Fruit fly (Drosophila melanogaster) whole organism, pupa: ENCODE measurements around the gene CG14968.

Source experiments
- CG10348 ChIP-seq: fragments of 200-800 bp; sonication (Bioruptor generic); IDR thresholded peaks from 2 replicates; pipeline ENCODE4 v1.3.6; 2022; ENCODE audit warnings: missing biosample characterization, missing genetic modification characterization
- CG12605 ChIP-seq: fragments of 200-800 bp; sonication (Bioruptor generic); IDR thresholded peaks from 2 replicates; pipeline ENCODE4 v1.3.6; 2022; ENCODE audit warnings: missing biosample characterization, missing genetic modification characterization
- CG14655 ChIP-seq: fragments of 200-800 bp; sonication (Bioruptor generic); optimal IDR thresholded peaks from 3 replicates; lab custom pipeline; 2017; ENCODE audit warnings: mild to moderate bottlenecking, missing biosample characterization, missing genetic modification reagents, missing genetic modification characterization
- CG17806 ChIP-seq: fragments of 200-800 bp; sonication (Bioruptor generic); optimal IDR thresholded peaks from 2 replicates; lab custom pipeline; 2018; ENCODE audit warnings: missing biosample characterization, mild to moderate bottlenecking, missing genetic modification characterization, moderate library complexity
- CG34367 ChIP-seq: fragments of 200-800 bp; sonication (Bioruptor generic); optimal IDR thresholded peaks from 2 replicates; lab custom pipeline; 2018; ENCODE audit warnings: missing biosample characterization, mild to moderate bottlenecking, missing genetic modification characterization
- CG8159 ChIP-seq: fragments of 200-800 bp; sonication (Bioruptor generic); optimal IDR thresholded peaks from 3 replicates; lab custom pipeline; 2018; ENCODE audit warnings: missing biosample characterization, mild to moderate bottlenecking, missing genetic modification characterization, moderate library complexity
- CG8301 ChIP-seq: fragments of 200-800 bp; sonication (Bioruptor generic); optimal IDR thresholded peaks from 2 replicates; lab custom pipeline; 2018; ENCODE audit warnings: missing biosample characterization, mild to moderate bottlenecking, missing genetic modification characterization
- EcR ChIP-seq: fragments of 200-800 bp; sonication (Bioruptor generic); optimal IDR thresholded peaks from 3 replicates; lab custom pipeline; 2019; ENCODE audit warnings: missing biosample characterization, missing genetic modification characterization, mild to moderate bottlenecking, moderate library complexity, missing genetic modification reagents
- Ets98B ChIP-seq: fragments of 200-800 bp; sonication (Bioruptor generic); IDR thresholded peaks from 2 replicates; pipeline ENCODE4 v1.3.6; 2022; ENCODE audit warnings: missing biosample characterization, missing genetic modification characterization
- Snoo ChIP-seq: fragments of 200-800 bp; sonication (Bioruptor generic); optimal IDR thresholded peaks from 3 replicates; lab custom pipeline; 2017; ENCODE audit warnings: missing biosample characterization, mild to moderate bottlenecking, missing genetic modification characterization, inconsistent platforms

- no peak for TF ChIP-seq CG34367
- no peak for TF ChIP-seq CG14655 (GFP tag; lab: Kevin White, UChicago)
- TF ChIP-seq Snoo (tag; lab: Kevin White, UChicago): no peak
- TF ChIP-seq CG8159 (tag; lab: Kevin White, UChicago): no peak
- TF ChIP-seq EcR: no peak
- no peak for TF ChIP-seq CG12605 (GFP tag; lab: Robert Waterston, UW)
- TF ChIP-seq CG10348 (GFP tag; lab: Robert Waterston, UW): no peak
- no peak for TF ChIP-seq CG17806
- TF ChIP-seq CG8301 (tag; lab: Kevin White, UChicago): no peak
- TF ChIP-seq Ets98B (GFP tag; lab: Robert Waterston, UW): no peak
These were observed 36.6 kb downstream of the CG14968 start for dm6 chr3L:3266306-3266705.
